Fruit fly (Drosophila melanogaster) whole organism, prepupa: ENCODE measurements around the gene Mst98Ca.

ENCODE experiments used
- Blimp-1 ChIP-seq: fragments of 200-800 bp; sonication (Bioruptor generic); optimal IDR thresholded peaks from 3 replicates; lab custom pipeline; 2017; ENCODE audit warnings: missing biosample characterization, missing genetic modification characterization, mild to moderate bottlenecking, moderate library complexity, missing genetic modification reagents
- CG6792 ChIP-seq: fragments of 200-800 bp; sonication (Bioruptor generic); optimal IDR thresholded peaks from 3 replicates; lab custom pipeline; 2016; ENCODE audit warnings: missing biosample characterization, missing genetic modification characterization
- CG9139 ChIP-seq: fragments of 200-800 bp; sonication (Bioruptor generic); optimal IDR thresholded peaks from 3 replicates; lab custom pipeline; 2017; ENCODE audit warnings: missing biosample characterization, mild to moderate bottlenecking, missing genetic modification characterization
- Eip93F ChIP-seq: fragments of 200-800 bp; sonication (Bioruptor generic); optimal IDR thresholded peaks from 2 replicates; lab custom pipeline; 2016; ENCODE audit warnings: missing biosample characterization, mild to moderate bottlenecking, missing genetic modification characterization
- Sox14 ChIP-seq: fragments of 200-800 bp; sonication (Bioruptor generic); optimal IDR thresholded peaks from 3 replicates; lab custom pipeline; 2016; ENCODE audit warnings: missing biosample characterization, missing genetic modification characterization
- eg ChIP-seq: fragments of 200-800 bp; sonication (Bioruptor generic); IDR thresholded peaks from 3 replicates; pipeline ENCODE4 v1.3.6; 2022; ENCODE audit warnings: missing biosample characterization, missing genetic modification characterization
- net ChIP-seq: fragments of 200-800 bp; sonication (Bioruptor generic); optimal IDR thresholded peaks from 3 replicates; lab custom pipeline; 2016; ENCODE audit warnings: missing biosample characterization, missing genetic modification characterization
- salr ChIP-seq, 2 experiments: fragments of 200-800 bp; sonication (Bioruptor generic); optimal IDR thresholded peaks; 3 replicates each; lab custom pipeline; 2016 to 2018; ENCODE audit warnings: missing biosample characterization in 2 of 2, missing genetic modification characterization in 2 of 2, mild to moderate bottlenecking in 1 of 2

DNA sequence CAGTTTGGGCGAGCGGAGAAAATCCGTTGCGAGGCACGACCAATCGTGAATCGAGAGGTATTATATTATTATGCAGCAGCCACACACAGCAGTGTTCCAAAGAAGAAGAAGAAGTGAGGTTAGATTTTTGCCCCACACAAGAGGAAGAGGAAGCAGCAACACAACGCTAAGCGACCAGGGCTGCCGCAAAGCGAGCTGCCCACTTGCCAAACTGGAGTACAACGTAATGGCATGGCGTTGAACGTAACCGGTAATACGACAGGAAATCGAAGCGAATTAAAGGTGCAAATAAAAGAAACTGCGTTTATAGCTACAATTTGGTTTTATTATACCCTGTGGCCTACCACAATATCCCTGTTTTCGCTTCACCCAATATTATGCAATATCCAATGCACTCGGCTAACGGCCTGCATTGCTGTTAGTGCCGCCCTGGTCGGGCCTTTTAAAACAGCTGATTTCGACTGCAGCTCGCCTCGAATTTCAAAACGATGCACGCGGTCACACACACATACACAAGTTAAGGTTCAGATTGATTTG is 44.4 kb downstream of the Mst98Ca start:
- TF ChIP-seq salr (GFP tag; optimal IDR thresholded peaks at IDR 0.05; lab: Kevin White, UChicago) (peak; percentile 34 to 60), Blimp-1 (GFP tag; lab: Kevin White, UChicago) (no peak), CG6792 (GFP tag; lab: Kevin White, UChicago) (peak; percentile 71), CG9139 (GFP tag; lab: Kevin White, UChicago) (peak; percentile 10), net (GFP tag; lab: Kevin White, UChicago) (peak; percentile 68), Eip93F (no peak), Sox14 (GFP tag; lab: Kevin White, UChicago) (peak; percentile 75), eg (peak; percentile 72; the same call in 2 of the 3 replicates)
